Worm (Caenorhabditis elegans): ENCODE measurements around the gene K10C2.12.
A peak's percentile ranks its signal among the peaks of the same experiment; 100 is the strongest.

The K10C2.12 gene

ce11 chrX:6435812-6436211, 15.2 kb upstream of the K10C2.12 start:
- no peak for TF ChIP-seq nhr-23 (tag; optimal IDR thresholded peaks at IDR 0.05)
- no peak for TF ChIP-seq nhr-237 (tag; optimal IDR thresholded peaks at IDR 0.05)
- no peak for TF ChIP-seq mbf-1 (tag; optimal IDR thresholded peaks at IDR 0.05)
- no peak for TF ChIP-seq unc-62 (GFP tag; optimal IDR thresholded peaks at IDR 0.05)
- no peak for TF ChIP-seq lsy-2 (tag; optimal IDR thresholded peaks at IDR 0.05)
- no peak for TF ChIP-seq ztf-11 (tag; optimal IDR thresholded peaks at IDR 0.05)
- TF ChIP-seq blmp-1 (tag; optimal IDR thresholded peaks at IDR 0.05; ENCODE audit: insufficient read depth), result no peak
- no peak for TF ChIP-seq nhr-21 (tag; optimal IDR thresholded peaks at IDR 0.05)
- no peak for TF ChIP-seq crh-2 (tag; optimal IDR thresholded peaks at IDR 0.05)
- no peak for TF ChIP-seq dmd-4 (tag; optimal IDR thresholded peaks at IDR 0.05)
- no peak for TF ChIP-seq unc-39 (tag; optimal IDR thresholded peaks at IDR 0.05)
- TF ChIP-seq fos-1 (tag; optimal IDR thresholded peaks at IDR 0.05), result no peak
- no peak for TF ChIP-seq gmeb-1 (tag; optimal IDR thresholded peaks at IDR 0.05)
- TF ChIP-seq lin-39 (tag; optimal IDR thresholded peaks at IDR 0.05), result no peak
- TF ChIP-seq R02D3.7 (tag; optimal IDR thresholded peaks at IDR 0.05), result no peak
- no peak for TF ChIP-seq nhr-77 (tag; optimal IDR thresholded peaks at IDR 0.05)
- no peak for TF ChIP-seq egl-27 (tag; optimal IDR thresholded peaks at IDR 0.05)
- no peak for TF ChIP-seq ZK546.5 (tag; optimal IDR thresholded peaks at IDR 0.05)
- TF ChIP-seq F13H6.1 (tag; optimal IDR thresholded peaks at IDR 0.05), result no peak
- no peak for TF ChIP-seq sem-4 (tag; optimal IDR thresholded peaks at IDR 0.05)

- TF ChIP-seq sma-9 (GFP tag; optimal IDR thresholded peaks at IDR 0.05), result no peak
- no peak for TF ChIP-seq sma-9 (tag; optimal IDR thresholded peaks at IDR 0.05)
- no peak for TF ChIP-seq C34F6.9 (tag; optimal IDR thresholded peaks at IDR 0.05)
- TF ChIP-seq nhr-11 (tag; optimal IDR thresholded peaks at IDR 0.05), result no peak
- no peak for TF ChIP-seq ztf-4 (tag; optimal IDR thresholded peaks at IDR 0.05)
- no peak for TF ChIP-seq alr-1 (tag; optimal IDR thresholded peaks at IDR 0.05)
- TF ChIP-seq elt-1 (tag; optimal IDR thresholded peaks at IDR 0.05), result no peak
Observed at ce11 chrX:6433688-6434087, 13.1 kb upstream of the K10C2.12 start, which contains the start of gene K10C2.2. TSS of gene K10C2.2 (minus strand) at chrX:6433788.

- no peak for TF ChIP-seq elt-1 (tag; optimal IDR thresholded peaks at IDR 0.05)
- peak; percentile 7 for TF ChIP-seq fos-1 (tag; optimal IDR thresholded peaks at IDR 0.05)
Observed at ce11 chrX:6430510-6430909, 9.9 kb upstream of the K10C2.12 start, which contains the start of gene ctsa-2. TSS of gene ctsa-2 (minus strand) at chrX:6430610.

- peak; percentile 62 for TF ChIP-seq fos-1 (tag; optimal IDR thresholded peaks at IDR 0.05)
- TF ChIP-seq lin-11 (tag; optimal IDR thresholded peaks at IDR 0.05), result no peak
- no peak for TF ChIP-seq snpc-4 (tag; optimal IDR thresholded peaks at IDR 0.05)
- TF ChIP-seq R02D3.7 (tag; optimal IDR thresholded peaks at IDR 0.05), result no peak
- TF ChIP-seq sma-9 (GFP tag; optimal IDR thresholded peaks at IDR 0.05), result peak; percentile 17
- no peak for TF ChIP-seq sma-9 (tag; optimal IDR thresholded peaks at IDR 0.05)
- TF ChIP-seq gmeb-1 (tag; optimal IDR thresholded peaks at IDR 0.05), result no peak
Observed at ce11 chrX:6429552-6429951, 9.0 kb upstream of the K10C2.12 start.

ce11 chrX:6427147-6427546, 6.6 kb upstream of the K10C2.12 start:
- TF ChIP-seq lsy-2 (tag; optimal IDR thresholded peaks at IDR 0.05) (no peak), crh-2 (tag; optimal IDR thresholded peaks at IDR 0.05) (peak; percentile 49), fos-1 (tag; optimal IDR thresholded peaks at IDR 0.05) (peak; percentile 77), nhr-23 (tag; optimal IDR thresholded peaks at IDR 0.05) (no peak), sma-3 (GFP tag; optimal IDR thresholded peaks at IDR 0.05) (no peak), ceh-16 (tag; optimal IDR thresholded peaks at IDR 0.05) (no peak), zag-1 (tag; optimal IDR thresholded peaks at IDR 0.05) (no peak), nhr-237 (tag; optimal IDR thresholded peaks at IDR 0.05) (no peak), F13H6.1 (tag; optimal IDR thresholded peaks at IDR 0.05) (peak; percentile 27), sem-4 (tag; optimal IDR thresholded peaks at IDR 0.05) (no peak), R02D3.7 (tag; optimal IDR thresholded peaks at IDR 0.05) (no peak), mbf-1 (tag; optimal IDR thresholded peaks at IDR 0.05) (no peak), alr-1 (tag; optimal IDR thresholded peaks at IDR 0.05) (no peak), sma-9 (GFP tag; optimal IDR thresholded peaks at IDR 0.05) (peak; percentile 55), sma-9 (tag; optimal IDR thresholded peaks at IDR 0.05) (no peak), nhr-129 (tag; optimal IDR thresholded peaks at IDR 0.05) (peak; percentile 28), mdl-1 (tag; optimal IDR thresholded peaks at IDR 0.05) (no peak), elt-1 (tag; optimal IDR thresholded peaks at IDR 0.05) (no peak), nhr-10 (tag; optimal IDR thresholded peaks at IDR 0.05) (no peak), ceh-82 (tag; optimal IDR thresholded peaks at IDR 0.05) (no peak), blmp-1 (tag; optimal IDR thresholded peaks at IDR 0.05; ENCODE audit: insufficient read depth) (no peak), C34F6.9 (tag; optimal IDR thresholded peaks at IDR 0.05) (no peak)

Data from whole organism, L2 larva.